Fruit fly (Drosophila melanogaster) whole organism, prepupa: ENCODE results near the gene aph-1.

Source experiments
- CG10631 ChIP-seq: fragments of 200-800 bp; sonication (Bioruptor generic); optimal IDR thresholded peaks from 2 replicates; lab custom pipeline; 2016; ENCODE audit warnings: missing biosample characterization, missing genetic modification characterization
- CG10669 ChIP-seq: fragments of 200-800 bp; sonication (Bioruptor generic); optimal IDR thresholded peaks from 3 replicates; lab custom pipeline; 2018; ENCODE audit warnings: missing biosample characterization, mild to moderate bottlenecking, missing genetic modification characterization, moderate library complexity
- CG11294 ChIP-seq: fragments of 200-800 bp; sonication (Bioruptor generic); IDR thresholded peaks from 2 replicates; pipeline ENCODE4 v1.3.6; 2022; ENCODE audit warnings: missing biosample characterization, missing genetic modification characterization
- CG11762 ChIP-seq: fragments of 200-800 bp; sonication (Bioruptor generic); optimal IDR thresholded peaks from 3 replicates; lab custom pipeline; 2016; ENCODE audit warnings: missing biosample characterization, missing genetic modification characterization; ENCODE audit not compliant: insufficient read depth
- CG11902 ChIP-seq: fragments of 200-800 bp; sonication (Bioruptor generic); optimal IDR thresholded peaks from 3 replicates; lab custom pipeline; 2016; ENCODE audit warnings: missing biosample characterization, missing genetic modification characterization
- CG15336 ChIP-seq: fragments of 200-800 bp; sonication (Bioruptor generic); IDR thresholded peaks from 2 replicates; pipeline ENCODE4 v1.3.6; 2022; ENCODE audit warnings: missing biosample characterization, missing genetic modification characterization
- CG1621 ChIP-seq: fragments of 200-800 bp; sonication (Bioruptor generic); optimal IDR thresholded peaks from 3 replicates; lab custom pipeline; 2018; ENCODE audit warnings: missing biosample characterization, mild to moderate bottlenecking, missing genetic modification characterization
- CG16779 ChIP-seq: fragments of 200-800 bp; sonication (Bioruptor generic); optimal IDR thresholded peaks from 3 replicates; lab custom pipeline; 2017; ENCODE audit warnings: missing biosample characterization, mild to moderate bottlenecking, missing genetic modification characterization
- CG3032 ChIP-seq: fragments of 200-800 bp; optimal IDR thresholded peaks from 2 replicates; lab custom pipeline; 2019; ENCODE audit warnings: missing biosample characterization, mild to moderate bottlenecking, missing genetic modification characterization, moderate library complexity
- CG31627 ChIP-seq: fragments of 200-800 bp; sonication (Bioruptor generic); optimal IDR thresholded peaks from 3 replicates; lab custom pipeline; 2016; ENCODE audit warnings: missing biosample characterization, missing genetic modification characterization
- CG32006 ChIP-seq: fragments of 200-800 bp; sonication (Bioruptor generic); optimal IDR thresholded peaks from 3 replicates; lab custom pipeline; 2017; ENCODE audit warnings: missing biosample characterization, mild to moderate bottlenecking, missing genetic modification characterization
- CG3919 ChIP-seq: fragments of 200-800 bp; sonication (Bioruptor generic); optimal IDR thresholded peaks from 3 replicates; lab custom pipeline; 2016; ENCODE audit warnings: missing biosample characterization, missing genetic modification characterization
- CG4318 ChIP-seq: fragments of 200-800 bp; sonication (Bioruptor generic); optimal IDR thresholded peaks from 3 replicates; lab custom pipeline; 2017; ENCODE audit warnings: missing biosample characterization, mild to moderate bottlenecking, missing genetic modification characterization
- CG6276 ChIP-seq: fragments of 200-800 bp; sonication (Bioruptor generic); optimal IDR thresholded peaks from 2 replicates; lab custom pipeline; 2017; ENCODE audit warnings: missing biosample characterization, mild to moderate bottlenecking, missing genetic modification characterization
- CG6808 ChIP-seq: fragments of 200-800 bp; sonication (Bioruptor generic); optimal IDR thresholded peaks from 3 replicates; lab custom pipeline; 2017; ENCODE audit warnings: missing biosample characterization, missing genetic modification characterization, mild to moderate bottlenecking, moderate library complexity, missing genetic modification reagents
- CG6854 ChIP-seq: fragments of 200-800 bp; sonication (Bioruptor generic); optimal IDR thresholded peaks from 2 replicates; lab custom pipeline; 2017; ENCODE audit warnings: missing biosample characterization, mild to moderate bottlenecking, missing genetic modification characterization
- CG7368 ChIP-seq: fragments of 200-800 bp; sonication (Bioruptor generic); optimal IDR thresholded peaks from 3 replicates; lab custom pipeline; 2016; ENCODE audit warnings: missing biosample characterization, missing genetic modification characterization
- CG8319 ChIP-seq: fragments of 200-800 bp; sonication (Bioruptor generic); optimal IDR thresholded peaks from 3 replicates; lab custom pipeline; 2016; ENCODE audit warnings: missing biosample characterization, missing genetic modification characterization
- CG8632 ChIP-seq: fragments of 200-800 bp; sonication (Bioruptor generic); optimal IDR thresholded peaks from 3 replicates; lab custom pipeline; 2016; ENCODE audit warnings: missing biosample characterization, missing genetic modification characterization
- CG9139 ChIP-seq: fragments of 200-800 bp; sonication (Bioruptor generic); optimal IDR thresholded peaks from 3 replicates; lab custom pipeline; 2017; ENCODE audit warnings: missing biosample characterization, mild to moderate bottlenecking, missing genetic modification characterization
- Eip75B ChIP-seq: fragments of 200-800 bp; sonication (Bioruptor generic); optimal IDR thresholded peaks from 3 replicates; lab custom pipeline; 2016; ENCODE audit warnings: missing biosample characterization, missing genetic modification characterization
- Eip78C ChIP-seq: fragments of 200-800 bp; sonication (Bioruptor generic); peaks from one replicate; lab custom pipeline; 2016; ENCODE audit warnings: missing biosample characterization, missing genetic modification characterization
- Eip93F ChIP-seq: fragments of 200-800 bp; sonication (Bioruptor generic); optimal IDR thresholded peaks from 2 replicates; lab custom pipeline; 2016; ENCODE audit warnings: missing biosample characterization, mild to moderate bottlenecking, missing genetic modification characterization
- Ets96B ChIP-seq: fragments of 200-800 bp; optimal IDR thresholded peaks from 2 replicates; lab custom pipeline; 2019; ENCODE audit warnings: missing biosample characterization, mild to moderate bottlenecking, missing genetic modification characterization, moderate library complexity
- Hr4 ChIP-seq: fragments of 200-800 bp; sonication (Bioruptor generic); optimal IDR thresholded peaks from 3 replicates; lab custom pipeline; 2016; ENCODE audit warnings: missing biosample characterization, missing genetic modification characterization
- Lpt ChIP-seq: fragments of 200-800 bp; sonication (Bioruptor generic); optimal IDR thresholded peaks from 3 replicates; lab custom pipeline; 2016; ENCODE audit warnings: missing biosample characterization, missing genetic modification characterization
- Met ChIP-seq: fragments of 200-800 bp; sonication (Bioruptor generic); optimal IDR thresholded peaks from 3 replicates; lab custom pipeline; 2016; ENCODE audit warnings: missing biosample characterization, missing genetic modification characterization
- Smox ChIP-seq: fragments of 200-800 bp; sonication (Bioruptor generic); optimal IDR thresholded peaks from 3 replicates; lab custom pipeline; 2016; ENCODE audit warnings: missing biosample characterization, missing genetic modification characterization
- Sox14 ChIP-seq: fragments of 200-800 bp; sonication (Bioruptor generic); optimal IDR thresholded peaks from 3 replicates; lab custom pipeline; 2016; ENCODE audit warnings: missing biosample characterization, missing genetic modification characterization
- Sox15 ChIP-seq: fragments of 200-800 bp; sonication (Bioruptor generic); optimal IDR thresholded peaks from 3 replicates; lab custom pipeline; 2016; ENCODE audit warnings: missing biosample characterization, missing genetic modification characterization
- acj6 ChIP-seq: fragments of 200-800 bp; sonication (Bioruptor generic); optimal IDR thresholded peaks from 3 replicates; lab custom pipeline; 2016; ENCODE audit warnings: missing biosample characterization, missing genetic modification characterization
- cyc ChIP-seq: fragments of 200-800 bp; sonication (Bioruptor generic); optimal IDR thresholded peaks from 3 replicates; lab custom pipeline; 2016; ENCODE audit warnings: missing biosample characterization, missing genetic modification characterization
- dac ChIP-seq: fragments of 200-800 bp; sonication (Bioruptor generic); optimal IDR thresholded peaks from 2 replicates; lab custom pipeline; 2017; ENCODE audit warnings: missing biosample characterization, mild to moderate bottlenecking, missing genetic modification characterization
- dsx ChIP-seq: fragments of 200-800 bp; optimal IDR thresholded peaks from 3 replicates; lab custom pipeline; 2019; ENCODE audit warnings: missing biosample characterization, mild to moderate bottlenecking, missing genetic modification characterization, moderate library complexity; ENCODE audit not compliant: poor library complexity, severe bottlenecking
- eg ChIP-seq: fragments of 200-800 bp; sonication (Bioruptor generic); IDR thresholded peaks from 3 replicates; pipeline ENCODE4 v1.3.6; 2022; ENCODE audit warnings: missing biosample characterization, missing genetic modification characterization
- fd59A ChIP-seq: fragments of 200-800 bp; sonication (Bioruptor generic); optimal IDR thresholded peaks from 2 replicates; lab custom pipeline; 2017; ENCODE audit warnings: missing biosample characterization, mild to moderate bottlenecking, missing genetic modification characterization, missing genetic modification reagents
- fd85E ChIP-seq: fragments of 200-800 bp; sonication (Bioruptor generic); optimal IDR thresholded peaks from 3 replicates; lab custom pipeline; 2016; ENCODE audit warnings: missing biosample characterization, missing genetic modification characterization
- fkh ChIP-seq: fragments of 200-800 bp; sonication (Bioruptor generic); optimal IDR thresholded peaks from 3 replicates; lab custom pipeline; 2017; ENCODE audit warnings: missing biosample characterization, mild to moderate bottlenecking, missing genetic modification characterization, moderate library complexity
- lz ChIP-seq: fragments of 200-800 bp; sonication (Bioruptor generic); optimal IDR thresholded peaks from 3 replicates; lab custom pipeline; 2016; ENCODE audit warnings: missing biosample characterization, missing genetic modification characterization
- salr ChIP-seq, 2 experiments: fragments of 200-800 bp; sonication (Bioruptor generic); optimal IDR thresholded peaks; 3 replicates each; lab custom pipeline; 2016 to 2018; ENCODE audit warnings: missing biosample characterization in 2 of 2, missing genetic modification characterization in 2 of 2, mild to moderate bottlenecking in 1 of 2
- spab ChIP-seq: fragments of 200-800 bp; sonication (Bioruptor generic); optimal IDR thresholded peaks from 2 replicates; lab custom pipeline; 2017; ENCODE audit warnings: missing biosample characterization, mild to moderate bottlenecking, missing genetic modification characterization, missing genetic modification reagents
- ss ChIP-seq, 2 experiments: fragments of 200-800 bp; sonication (Bioruptor generic); optimal IDR thresholded peaks; 2 replicates in 1 of 2; 3 replicates in 1 of 2; lab custom pipeline; 2017 to 2018; ENCODE audit warnings: mild to moderate bottlenecking in 2 of 2, missing biosample characterization in 2 of 2, missing genetic modification characterization in 2 of 2, moderate library complexity in 1 of 2
- svp ChIP-seq: fragments of 200-800 bp; sonication (Bioruptor generic); peaks from one replicate; lab custom pipeline; 2016; ENCODE audit warnings: missing biosample characterization, missing genetic modification characterization

aph-1 gene

dm6 chr2L:2748480-2749143 is 17.4 kb upstream of the aph-1 start (continued):
- TF ChIP-seq salr (GFP tag; optimal IDR thresholded peaks at IDR 0.05; lab: Kevin White, UChicago) (peak; percentile 17 to 73), CG8632 (GFP tag; lab: Kevin White, UChicago) (peak; percentile 89), CG3032 (tag; lab: Kevin White, UChicago) (peak; percentile 93), fd85E (no peak), CG6276 (no peak), Smox (GFP tag; lab: Kevin White, UChicago) (no peak), Hr4 (GFP tag; lab: Kevin White, UChicago) (no peak), cyc (GFP tag; lab: Kevin White, UChicago) (peak; percentile 85), Sox15 (GFP tag; lab: Kevin White, UChicago) (peak; percentile 79), ss (GFP tag; optimal IDR thresholded peaks at IDR 0.05; lab: Kevin White, UChicago) (peak in 1 of 2 experiments; percentile 87), CG11902 (GFP tag; lab: Kevin White, UChicago) (peak; percentile 81), spab (GFP tag; lab: Kevin White, UChicago) (no peak), CG6854 (GFP tag; lab: Kevin White, UChicago) (peak; percentile 72), Eip93F (GFP tag; lab: Kevin White, UChicago) (no peak), Ets96B (peak; percentile 79), svp (GFP tag; lab: Kevin White, UChicago) (peak; percentile 97), CG11762 (GFP tag; lab: Kevin White, UChicago) (peak; percentile 77)

dm6 chr2L:2749144-2749766 is 16.8 kb upstream of the aph-1 start:
- TF ChIP-seq ss (GFP tag; optimal IDR thresholded peaks at IDR 0.05; lab: Kevin White, UChicago): no peak
- TF ChIP-seq CG31627 (GFP tag; lab: Kevin White, UChicago): no peak
- TF ChIP-seq Sox15 (GFP tag; lab: Kevin White, UChicago): no peak
- peak; percentile 5 for TF ChIP-seq lz
- no peak for TF ChIP-seq CG6808 (GFP tag; lab: Kevin White, UChicago)
- TF ChIP-seq CG15336 (GFP tag; lab: Robert Waterston, UW): no peak
- peak; percentile 45 for TF ChIP-seq CG32006 (GFP tag; lab: Kevin White, UChicago)
- peak; percentile 0 for TF ChIP-seq CG1621 (tag; lab: Kevin White, UChicago)
- TF ChIP-seq CG7368 (GFP tag; lab: Kevin White, UChicago): peak; percentile 52
- no peak for TF ChIP-seq Ets96B
- no peak for TF ChIP-seq CG8319 (GFP tag; lab: Kevin White, UChicago)
- peak; percentile 5 for TF ChIP-seq Sox14
- peak; percentile 31 for TF ChIP-seq CG3919 (GFP tag; lab: Kevin White, UChicago)
- no peak for TF ChIP-seq acj6 (GFP tag; lab: Kevin White, UChicago)
- TF ChIP-seq CG16779 (tag; lab: Kevin White, UChicago): peak; percentile 0
- TF ChIP-seq Eip75B: no peak
- TF ChIP-seq svp (GFP tag; lab: Kevin White, UChicago): peak; percentile 82
- peak; percentile 51 for TF ChIP-seq Eip78C
- TF ChIP-seq CG9139 (GFP tag; lab: Kevin White, UChicago): no peak
- peak; percentile 62 for TF ChIP-seq fkh
- TF ChIP-seq fd59A (GFP tag; lab: Kevin White, UChicago): no peak
- TF ChIP-seq, all 60 proteins: peak for 10

dm6 chr2L:2750337-2751084 is 15.5 kb upstream of the aph-1 start:
- peak; percentile 15 for TF ChIP-seq CG31627 (GFP tag; lab: Kevin White, UChicago)
- peak; percentile 43 for TF ChIP-seq dac
- TF ChIP-seq CG10669 (GFP tag; lab: Kevin White, UChicago): peak; percentile 6
- no peak for TF ChIP-seq cyc (GFP tag; lab: Kevin White, UChicago)
- TF ChIP-seq Met (GFP tag; lab: Kevin White, UChicago): no peak
- peak; percentile 10 for TF ChIP-seq Eip75B
- no peak for TF ChIP-seq spab (GFP tag; lab: Kevin White, UChicago)
- TF ChIP-seq CG9139 (GFP tag; lab: Kevin White, UChicago): peak; percentile 28
- TF ChIP-seq CG11294 (GFP tag; lab: Robert Waterston, UW): no peak
- peak; percentile 14 for TF ChIP-seq CG3032 (tag; lab: Kevin White, UChicago)
- TF ChIP-seq CG4318 (GFP tag; lab: Kevin White, UChicago): peak; percentile 37
- peak; percentile 46 for TF ChIP-seq Lpt (GFP tag; lab: Kevin White, UChicago)
- no peak for TF ChIP-seq fd85E
- no peak for TF ChIP-seq eg (GFP tag; lab: Robert Waterston, UW)
- TF ChIP-seq dsx (GFP tag; lab: Kevin White, UChicago): peak; percentile 75
- peak; percentile 58 for TF ChIP-seq CG16779 (tag; lab: Kevin White, UChicago)
- TF ChIP-seq salr (GFP tag; optimal IDR thresholded peaks at IDR 0.05; lab: Kevin White, UChicago): peak in 1 of 2 experiments; percentile 73
- peak; percentile 74 for TF ChIP-seq CG10631 (GFP tag; lab: Kevin White, UChicago)
- TF ChIP-seq Eip93F (GFP tag; lab: Kevin White, UChicago): no peak
- TF ChIP-seq CG8632 (GFP tag; lab: Kevin White, UChicago): peak; percentile 33
